Fruit fly (Drosophila melanogaster) Kc167 (cell line): ENCODE data around the gene CG31262.

ENCODE experiments used
- Myc ChIP-seq: fragments of >200 bp; optimal IDR thresholded peaks from 2 replicates; lab custom pipeline; 2017; ENCODE audit warnings: missing external identifiers
- Sin3A ChIP-seq: fragments of >200 bp; optimal IDR thresholded peaks from 2 replicates; lab custom pipeline; 2018; ENCODE audit warnings: missing external identifiers
- h ChIP-seq: fragments of >200 bp; optimal IDR thresholded peaks from 3 replicates; lab custom pipeline; 2018; ENCODE audit warnings: missing external identifiers
- insv ChIP-seq: fragments of >200 bp; optimal IDR thresholded peaks from 3 replicates; lab custom pipeline; 2018; ENCODE audit warnings: missing external identifiers
- psq ChIP-seq: fragments of >200 bp; optimal IDR thresholded peaks from 2 replicates; lab custom pipeline; 2017; ENCODE audit warnings: missing external identifiers
- ttk ChIP-seq: sonication (Bioruptor generic); optimal IDR thresholded peaks from 2 replicates; lab custom pipeline; 2017; ENCODE audit warnings: missing external identifiers

CG31262 gene

dm6 chr3R:17222974-17223373 is at the start of gene CG31262:
CG31262 (minus strand) TSS chr3R:17223074.
- TF ChIP-seq ttk = no peak
- TF ChIP-seq psq = no peak
- no peak for TF ChIP-seq insv
- no peak for TF ChIP-seq h (lab: Kevin White, UChicago)
- no peak for TF ChIP-seq Myc (lab: Kevin White, UChicago)
- TF ChIP-seq Sin3A = no peak

- TF ChIP-seq ttk (no peak), Myc (lab: Kevin White, UChicago) (no peak), psq (no peak), h (lab: Kevin White, UChicago) (no peak), Sin3A (no peak), insv (no peak)
Observed at dm6 chr3R:17264949-17265348, 42.1 kb upstream of the CG31262 start, which contains the start of the genes beat-IIb and CG44257. beat-IIb (minus strand) TSS chr3R:17265049. CG44257 (plus strand) TSS chr3R:17265278.

DNA sequence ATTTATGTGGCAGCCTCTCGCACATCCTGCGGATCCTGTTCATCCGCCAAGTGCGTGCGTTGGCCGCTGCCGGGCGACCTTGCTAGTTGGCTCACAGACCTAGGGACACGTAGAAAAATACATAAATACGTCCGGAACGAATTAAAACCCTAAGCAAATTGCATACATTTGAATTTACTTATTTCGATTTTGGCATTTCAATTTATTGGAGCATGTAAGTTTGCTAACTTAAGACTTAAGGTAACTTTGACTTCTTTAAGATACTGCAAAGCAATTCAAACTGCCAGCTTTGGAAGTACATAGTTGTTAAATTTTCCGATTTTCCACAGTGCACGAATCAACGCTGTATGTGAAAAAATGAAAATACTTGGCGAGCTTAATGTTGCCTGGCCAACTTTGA is 31.2 kb upstream of the CG31262 start, which contains the start of gene CG44259:
TSS of gene CG44259 (minus strand) at position 101 of the 400 bp plus-strand sequence.
- TF ChIP-seq Myc (lab: Kevin White, UChicago) (no peak), ttk (no peak), h (lab: Kevin White, UChicago) (no peak), Sin3A (no peak), insv (no peak), psq (no peak)

DNA sequence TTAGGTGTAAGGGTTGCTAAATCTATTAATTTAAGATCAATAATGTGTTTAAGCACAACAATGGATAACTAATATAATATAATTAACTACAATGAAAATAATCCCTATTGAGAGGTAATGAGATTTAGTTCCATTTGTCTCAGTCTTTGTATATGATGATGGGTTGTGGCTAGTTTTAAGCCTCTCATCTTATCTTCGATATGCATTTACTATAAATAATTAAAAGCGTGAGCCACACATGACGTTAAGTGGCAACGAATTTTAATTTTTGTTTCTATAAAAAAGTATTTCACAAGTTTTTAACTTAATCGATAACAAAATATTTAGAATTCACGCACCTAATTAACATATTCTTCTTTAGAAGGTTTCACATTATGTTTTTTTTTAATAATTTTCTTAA is 28.4 kb upstream of the CG31262 start:
- TF ChIP-seq h (lab: Kevin White, UChicago) (no peak), insv (no peak), ttk (no peak), Myc (lab: Kevin White, UChicago) (no peak), psq (no peak), Sin3A (no peak)

dm6 chr3R:17249233-17249632 is 26.4 kb upstream of the CG31262 start:
- TF ChIP-seq psq (no peak), h (lab: Kevin White, UChicago) (no peak)

DNA sequence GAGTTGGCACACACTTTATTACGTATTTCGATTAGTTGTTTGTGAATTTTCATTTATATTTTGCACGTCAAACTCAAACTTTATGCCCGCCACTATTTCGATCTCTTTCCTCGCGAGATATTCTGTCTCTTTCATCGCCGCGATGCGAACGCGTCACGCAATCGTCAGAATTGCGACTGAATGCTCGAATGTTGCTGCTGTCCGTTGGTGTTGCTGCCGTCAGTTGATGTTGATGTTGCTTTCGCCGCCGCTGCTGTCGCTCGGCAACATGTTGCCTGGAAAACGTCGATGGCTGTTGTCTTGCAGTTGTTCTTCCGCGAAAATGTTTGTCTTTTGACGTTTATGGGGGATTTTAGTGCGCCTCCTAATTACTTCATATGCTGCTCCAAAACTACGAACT is 24.8 kb upstream of the CG31262 start:
- TF ChIP-seq ttk (no peak), Sin3A (no peak), Myc (lab: Kevin White, UChicago) (no peak), h (lab: Kevin White, UChicago) (no peak)

dm6 chr3R:17236936-17237335 is 14.1 kb upstream of the CG31262 start:
- TF ChIP-seq psq (no peak), Myc (lab: Kevin White, UChicago) (no peak), insv (no peak), h (lab: Kevin White, UChicago) (no peak), Sin3A (no peak), ttk (no peak)

DNA sequence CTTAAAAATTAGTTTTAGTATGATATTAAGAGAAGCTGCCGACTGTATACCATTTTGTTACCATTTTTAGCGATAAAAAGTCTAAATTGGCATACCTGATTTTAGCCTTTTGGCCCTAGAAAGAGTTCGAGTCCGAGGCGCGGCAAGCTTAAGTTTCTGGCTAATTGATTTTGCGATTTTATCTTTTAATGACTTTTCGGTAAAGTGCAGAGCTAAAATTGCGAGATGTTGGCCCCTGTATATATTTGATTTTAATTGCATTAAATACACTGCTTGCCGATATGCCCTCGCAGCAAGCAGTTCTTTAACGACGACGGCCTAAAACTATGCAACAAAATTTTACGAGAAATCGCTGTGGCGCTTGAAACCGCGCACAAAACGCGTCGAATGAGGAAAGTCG is 8.7 kb upstream of the CG31262 start:
- TF ChIP-seq ttk (no peak), Myc (lab: Kevin White, UChicago) (no peak), psq (no peak), insv (no peak), Sin3A (no peak), h (lab: Kevin White, UChicago) (no peak)

DNA sequence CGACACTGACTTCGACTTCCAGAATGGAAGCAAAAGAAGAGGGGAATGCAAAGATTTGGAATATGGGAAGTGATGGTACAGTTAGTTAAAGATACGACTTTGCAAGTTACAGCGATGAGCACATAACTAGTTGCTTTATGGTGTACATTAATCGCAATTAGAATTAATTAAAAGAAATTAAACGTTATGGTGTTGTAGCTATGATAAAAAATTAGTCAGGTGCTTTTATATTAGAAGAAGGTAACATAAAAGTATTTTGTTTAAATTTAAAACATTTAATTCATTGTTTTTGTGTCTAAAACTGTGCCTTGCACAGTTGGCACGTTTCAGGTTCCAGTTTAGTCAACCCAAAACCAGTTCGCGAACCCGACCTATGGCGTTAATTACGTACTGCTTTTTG is 2.9 kb downstream of the CG31262 start:
- TF ChIP-seq h (lab: Kevin White, UChicago) = no peak
- TF ChIP-seq Sin3A = no peak
- no peak for TF ChIP-seq psq
- TF ChIP-seq Myc (lab: Kevin White, UChicago) = no peak
- no peak for TF ChIP-seq ttk
- TF ChIP-seq insv = no peak

DNA sequence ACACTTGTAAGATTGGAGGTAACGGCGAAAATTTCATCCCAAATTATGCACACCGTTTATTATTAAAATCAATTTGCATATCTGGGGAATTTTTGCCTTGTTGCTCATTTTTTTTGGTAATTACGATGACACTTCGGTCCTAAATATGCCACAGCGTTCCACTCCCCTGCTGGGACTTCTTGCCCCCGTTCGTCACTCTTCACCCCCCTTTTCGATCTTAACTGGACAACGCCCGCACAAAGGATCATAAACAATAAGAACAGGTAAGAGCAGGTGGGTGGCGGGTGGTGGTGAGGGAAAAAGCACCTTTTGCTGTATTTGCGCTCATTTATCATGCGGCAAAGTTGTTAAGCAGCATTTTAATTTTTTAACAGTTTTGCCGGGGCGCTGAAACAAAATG is 12.9 kb downstream of the CG31262 start:
- TF ChIP-seq ttk (no peak), psq (no peak), Sin3A (no peak), Myc (lab: Kevin White, UChicago) (no peak), h (lab: Kevin White, UChicago) (no peak), insv (no peak)

DNA sequence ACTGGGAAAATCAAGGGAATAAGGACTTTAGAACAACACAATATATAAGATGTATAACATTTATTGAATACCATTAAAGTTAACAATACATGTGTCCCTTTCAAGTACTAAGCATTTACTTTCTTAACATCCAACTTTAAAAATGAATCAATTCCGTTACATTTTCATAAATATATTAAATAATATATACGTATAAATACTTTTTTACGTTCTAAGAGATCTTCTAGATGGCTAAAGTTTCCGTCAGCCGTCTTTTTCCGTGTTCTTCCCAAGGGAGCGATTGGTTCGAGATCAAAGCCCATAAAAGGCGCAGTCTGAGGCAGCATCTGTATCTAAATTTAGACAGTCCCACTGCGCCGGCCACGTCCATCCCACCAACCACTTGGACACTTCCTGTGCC is 16.1 kb downstream of the CG31262 start:
- TF ChIP-seq Myc (lab: Kevin White, UChicago) = no peak
- no peak for TF ChIP-seq psq
- TF ChIP-seq h (lab: Kevin White, UChicago) = no peak
- no peak for TF ChIP-seq Sin3A
- TF ChIP-seq insv = no peak
- TF ChIP-seq ttk = no peak

DNA sequence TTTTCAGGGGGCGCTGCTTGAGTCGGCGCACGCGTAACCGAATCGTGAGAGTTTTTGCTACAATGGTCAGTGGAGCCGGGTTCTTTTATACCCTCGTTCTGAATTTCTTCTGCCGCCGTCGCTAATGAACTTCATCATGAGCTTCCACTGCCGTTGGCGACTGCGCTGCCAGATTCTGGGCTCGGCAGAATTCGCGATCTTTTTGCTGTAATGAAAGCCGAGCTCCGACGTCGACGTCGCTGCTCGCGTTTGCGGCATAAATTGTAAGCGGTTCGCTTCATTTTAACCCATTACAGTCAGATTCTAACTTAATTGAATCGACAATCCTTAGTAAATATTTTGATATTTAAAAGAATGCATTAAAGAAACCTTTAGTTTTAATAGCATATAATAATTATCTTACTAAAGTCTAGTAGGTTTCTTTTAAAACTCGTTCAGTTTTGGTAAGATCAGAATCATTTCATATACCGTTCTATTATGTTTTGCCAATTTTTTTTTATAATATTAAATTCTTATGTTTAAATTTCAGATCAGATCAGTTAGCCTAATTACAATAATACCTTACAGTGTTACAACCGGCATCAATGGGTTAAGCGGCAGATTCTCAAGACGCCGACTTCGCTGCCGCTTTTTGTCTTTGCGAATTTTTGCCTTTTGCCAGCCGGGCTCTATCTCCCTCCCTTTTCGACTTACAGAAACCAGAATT is 20.6 kb downstream of the CG31262 start, which contains the start of gene Mur89F:
TSS of gene Mur89F (minus strand) at position 51 of the 706 bp plus-strand sequence.
- TF ChIP-seq Myc (lab: Kevin White, UChicago) (no peak), h (lab: Kevin White, UChicago) (no peak), Sin3A (no peak), insv (no peak), psq (no peak), ttk (no peak)

- TF ChIP-seq insv = no peak
Observed at dm6 chr3R:17197599-17197998, 25.3 kb downstream of the CG31262 start.

dm6 chr3R:17193657-17194056 is 29.2 kb downstream of the CG31262 start:
- TF ChIP-seq h (lab: Kevin White, UChicago) (no peak), Sin3A (no peak), Myc (lab: Kevin White, UChicago) (no peak), ttk (no peak), insv (no peak), psq (no peak)
